Fruit fly (Drosophila melanogaster) whole organism, embryonic: ENCODE results near the gene AstC-R2.
A peak's percentile ranks its signal among the peaks of the same experiment; 100 is the strongest.

Source experiments
- CG1024 ChIP-seq: fragments of 200-800 bp; sonication (Bioruptor generic); IDR thresholded peaks from 2 replicates; pipeline ENCODE4 v1.3.6; 2022; ENCODE audit warnings: missing biosample characterization, missing genetic modification characterization
- CG10274 ChIP-seq: fragments of 200-800 bp; sonication (Bioruptor generic); optimal IDR thresholded peaks from 3 replicates; lab custom pipeline; 2017; ENCODE audit warnings: missing biosample characterization, mild to moderate bottlenecking, missing genetic modification characterization
- CG13424 ChIP-seq: fragments of 200-800 bp; sonication (Bioruptor generic); optimal IDR thresholded peaks from 2 replicates; lab custom pipeline; 2019; ENCODE audit warnings: missing biosample characterization, mild to moderate bottlenecking, missing genetic modification characterization, moderate library complexity
- CG13894 ChIP-seq: fragments of 200-800 bp; sonication (Bioruptor generic); optimal IDR thresholded peaks from 3 replicates; lab custom pipeline; 2018; ENCODE audit warnings: missing biosample characterization, mild to moderate bottlenecking, missing genetic modification characterization, moderate library complexity
- CG14014 ChIP-seq: fragments of 200-800 bp; sonication (Bioruptor generic); IDR thresholded peaks from 2 replicates; pipeline ENCODE4 v1.3.6; 2022; ENCODE audit warnings: missing biosample characterization, missing genetic modification characterization
- CG1603 ChIP-seq: fragments of 200-800 bp; sonication (Bioruptor generic); optimal IDR thresholded peaks from 2 replicates; lab custom pipeline; 2019; ENCODE audit warnings: missing biosample characterization, mild to moderate bottlenecking, missing genetic modification characterization, moderate library complexity
- CG1832 ChIP-seq: fragments of 200-800 bp; sonication (Bioruptor generic); optimal IDR thresholded peaks from 2 replicates; lab custom pipeline; 2017; ENCODE audit warnings: missing biosample characterization, mild to moderate bottlenecking, missing genetic modification characterization, inconsistent platforms
- CG2129 ChIP-seq: fragments of 200-800 bp; sonication (Bioruptor generic); IDR thresholded peaks from 2 replicates; pipeline ENCODE4 v1.3.6; 2022; ENCODE audit warnings: missing biosample characterization, missing genetic modification characterization; ENCODE audit not compliant: partially characterized antibody
- CG3065 ChIP-seq: fragments of 200-800 bp; sonication (Bioruptor generic); optimal IDR thresholded peaks from 2 replicates; lab custom pipeline; 2016; ENCODE audit warnings: missing biosample characterization, missing genetic modification characterization
- CG4328 ChIP-seq: fragments of 200-800 bp; sonication (Bioruptor generic); optimal IDR thresholded peaks from 3 replicates; lab custom pipeline; 2017; ENCODE audit warnings: missing biosample characterization, missing genetic modification reagents, missing genetic modification characterization
- CG4617 ChIP-seq: fragments of 200-800 bp; sonication (Bioruptor generic); optimal IDR thresholded peaks from 3 replicates; lab custom pipeline; 2016; ENCODE audit warnings: missing biosample characterization, missing genetic modification characterization, borderline replicate concordance
- CG4820 ChIP-seq: fragments of 200-800 bp; sonication (Bioruptor generic); optimal IDR thresholded peaks from 3 replicates; lab custom pipeline; 2016; ENCODE audit warnings: missing biosample characterization, missing genetic modification characterization
- CG4854 ChIP-seq: fragments of 200-800 bp; sonication (Bioruptor generic); optimal IDR thresholded peaks from 2 replicates; lab custom pipeline; 2016; ENCODE audit warnings: missing biosample characterization, missing genetic modification characterization, inconsistent platforms
- CG5180 ChIP-seq: fragments of 200-800 bp; sonication (Bioruptor generic); optimal IDR thresholded peaks from 3 replicates; lab custom pipeline; 2017; ENCODE audit warnings: missing biosample characterization, missing genetic modification characterization, mild to moderate bottlenecking, moderate library complexity, missing genetic modification reagents
- CG5953 ChIP-seq: fragments of 200-800 bp; sonication (Bioruptor generic); IDR thresholded peaks from 2 replicates; pipeline ENCODE4 v1.3.6; 2022; ENCODE audit warnings: missing biosample characterization, missing genetic modification characterization
- CG7271 ChIP-seq: fragments of 200-800 bp; sonication (Bioruptor generic); optimal IDR thresholded peaks from 2 replicates; lab custom pipeline; 2018; ENCODE audit warnings: missing biosample characterization, mild to moderate bottlenecking, missing genetic modification characterization, moderate library complexity
- CG7357 ChIP-seq: fragments of 200-800 bp; sonication (Bioruptor generic); IDR thresholded peaks from 3 replicates; pipeline ENCODE4 v1.3.6; 2022; ENCODE audit warnings: missing biosample characterization, missing genetic modification characterization
- CG8290 ChIP-seq, 3 experiments: fragments of 200-800 bp; sonication (Bioruptor generic); optimal IDR thresholded peaks; 2 replicates each; lab custom pipeline; 2016 to 2019; ENCODE audit warnings: missing biosample characterization in 3 of 3, missing genetic modification characterization in 3 of 3, mild to moderate bottlenecking in 2 of 3, moderate library complexity in 1 of 3
- Camta ChIP-seq: fragments of 200-800 bp; sonication (Bioruptor generic); optimal IDR thresholded peaks from 2 replicates; lab custom pipeline; 2016; ENCODE audit warnings: missing biosample characterization, missing genetic modification characterization
- D19B ChIP-seq: fragments of 200-800 bp; sonication (Bioruptor generic); optimal IDR thresholded peaks from 2 replicates; lab custom pipeline; 2017; ENCODE audit warnings: missing biosample characterization, mild to moderate bottlenecking, missing genetic modification characterization
- Dbx ChIP-seq: fragments of 200-800 bp; sonication (Bioruptor generic); IDR thresholded peaks from 3 replicates; pipeline ENCODE4 v1.3.6; 2022; ENCODE audit warnings: missing biosample characterization, missing genetic modification characterization
- Deaf1 ChIP-seq: fragments of 200-800 bp; optimal IDR thresholded peaks from 3 replicates; lab custom pipeline; 2019; ENCODE audit warnings: missing biosample characterization, mild to moderate bottlenecking, missing genetic modification characterization, moderate library complexity
- E2f1 ChIP-seq: fragments of 200-800 bp; sonication (Bioruptor generic); IDR thresholded peaks from 2 replicates; pipeline ENCODE4 v1.3.6; 2022; ENCODE audit warnings: missing biosample characterization, missing genetic modification characterization
- Ets65A ChIP-seq: fragments of 200-800 bp; sonication (Bioruptor generic); peaks from one replicate; lab custom pipeline; 2016; ENCODE audit warnings: missing biosample characterization, missing genetic modification characterization
- Gsc ChIP-seq: fragments of 200-800 bp; sonication (Bioruptor generic); IDR thresholded peaks from 2 replicates; pipeline ENCODE4 v1.3.6; 2022; ENCODE audit warnings: missing biosample characterization, missing genetic modification characterization
- Trl ChIP-seq, 3 experiments: fragments of >200 bp in 2 of 3; fragments of 200-800 bp in 1 of 3; sonication (Bioruptor generic) in 1 of 3; optimal IDR thresholded peaks; 2 replicates in 1 of 3; 3 replicates in 2 of 3; lab custom pipeline; 2016 to 2017; ENCODE audit warnings: missing biosample characterization in 1 of 3, missing genetic modification characterization in 1 of 3
- aop ChIP-seq: fragments of 200-800 bp; sonication (Bioruptor generic); IDR thresholded peaks from 2 replicates; pipeline ENCODE4 v1.3.6; 2022; ENCODE audit warnings: missing biosample characterization, missing genetic modification characterization
- ap ChIP-seq: fragments of 200-800 bp; sonication (Bioruptor generic); IDR thresholded peaks from 2 replicates; pipeline ENCODE4 v1.3.6; 2022; ENCODE audit warnings: missing biosample characterization, missing genetic modification characterization
- bowl ChIP-seq: fragments of 200-800 bp; sonication (Bioruptor generic); IDR thresholded peaks from 2 replicates; pipeline ENCODE4 v1.3.6; 2022; ENCODE audit warnings: missing biosample characterization, missing genetic modification characterization
- chinmo ChIP-seq: fragments of 200-800 bp; sonication (Bioruptor generic); IDR thresholded peaks from 4 replicates; pipeline ENCODE4 v1.3.6; 2022; ENCODE audit warnings: missing biosample characterization, missing genetic modification characterization; ENCODE audit not compliant: partially characterized antibody
- cwo ChIP-seq: fragments of 200-800 bp; sonication (Bioruptor generic); optimal IDR thresholded peaks from 3 replicates; lab custom pipeline; 2017; ENCODE audit warnings: missing biosample characterization, missing genetic modification characterization, mild to moderate bottlenecking, moderate library complexity, missing genetic modification reagents
- eve ChIP-seq, 2 experiments: fragments of >200 bp; optimal IDR thresholded peaks; 2 replicates each; lab custom pipeline; 2017; ENCODE audit warnings: missing biosample characterization in 2 of 2, missing genetic modification characterization in 2 of 2
- gsb-n ChIP-seq: fragments of 200-800 bp; sonication (Bioruptor generic); optimal IDR thresholded peaks from 3 replicates; lab custom pipeline; 2018; ENCODE audit warnings: missing biosample characterization, mild to moderate bottlenecking, missing genetic modification characterization
- jumu ChIP-seq: fragments of 200-800 bp; sonication (Bioruptor generic); optimal IDR thresholded peaks from 3 replicates; lab custom pipeline; 2016; ENCODE audit warnings: missing biosample characterization, missing genetic modification characterization
- maf-S ChIP-seq: fragments of 200-800 bp; sonication (Bioruptor generic); optimal IDR thresholded peaks from 2 replicates; lab custom pipeline; 2016; ENCODE audit warnings: missing biosample characterization, missing genetic modification characterization
- nau ChIP-seq: fragments of 200-800 bp; sonication (Bioruptor generic); optimal IDR thresholded peaks from 3 replicates; lab custom pipeline; 2017; ENCODE audit warnings: missing biosample characterization, mild to moderate bottlenecking, missing genetic modification characterization, missing genetic modification reagents
- sens ChIP-seq: fragments of 200-800 bp; sonication (Bioruptor generic); peaks from one replicate; lab custom pipeline; 2016; ENCODE audit warnings: missing biosample characterization, missing genetic modification characterization
- tx ChIP-seq: fragments of 200-800 bp; sonication (Bioruptor generic); optimal IDR thresholded peaks from 2 replicates; lab custom pipeline; 2016; ENCODE audit warnings: missing biosample characterization, missing genetic modification characterization
- wor ChIP-seq: fragments of 200-800 bp; sonication (Bioruptor generic); IDR thresholded peaks from 2 replicates; pipeline ENCODE4 v1.3.6; 2022; ENCODE audit warnings: missing biosample characterization, missing genetic modification characterization

Gene AstC-R2

dm6 chr3L:18502425-18502824, at the start of gene AstC-R2:
Gene AstC-R2 (minus strand): TSS chr3L:18502557.
- TF ChIP-seq CG3065 (GFP tag; lab: Kevin White, UChicago), result no peak
- TF ChIP-seq chinmo (GFP tag; lab: Robert Waterston, UW), result no peak
- TF ChIP-seq CG7271 (tag; lab: Kevin White, UChicago), result no peak
- no peak for TF ChIP-seq nau (GFP tag; lab: Kevin White, UChicago)
- TF ChIP-seq ap (GFP tag; lab: Robert Waterston, UW), result no peak
- TF ChIP-seq CG5953 (GFP tag; lab: Robert Waterston, UW), result no peak
- peak; percentile 59 for TF ChIP-seq CG13894 (tag; lab: Kevin White, UChicago)
- TF ChIP-seq CG1832 (GFP tag; lab: Kevin White, UChicago), result no peak
- no peak for TF ChIP-seq wor (GFP tag; lab: Robert Waterston, UW)
- no peak for TF ChIP-seq jumu (GFP tag; lab: Kevin White, UChicago)
- TF ChIP-seq Gsc, result no peak
- TF ChIP-seq CG4854 (GFP tag; lab: Kevin White, UChicago), result no peak
- TF ChIP-seq Ets65A (GFP tag; lab: Kevin White, UChicago), result peak; percentile 76
- TF ChIP-seq CG1024 (GFP tag; lab: Robert Waterston, UW), result no peak
- TF ChIP-seq aop (GFP tag; lab: Robert Waterston, UW), result no peak
- peak; percentile 55 for TF ChIP-seq CG5180 (GFP tag; lab: Kevin White, UChicago)
- TF ChIP-seq eve (GFP tag; optimal IDR thresholded peaks at IDR 0.05; lab: Kevin White, UChicago), result no peak
- TF ChIP-seq Deaf1 (tag; lab: Kevin White, UChicago), result peak; percentile 93
- TF ChIP-seq cwo, result no peak
- no peak for TF ChIP-seq CG8290 (GFP tag; optimal IDR thresholded peaks at IDR 0.05; lab: Kevin White, UChicago)
- no peak for TF ChIP-seq CG8290 (tag; optimal IDR thresholded peaks at IDR 0.05; lab: Kevin White, UChicago)
- TF ChIP-seq maf-S, result no peak
- TF ChIP-seq E2f1, result no peak
- TF ChIP-seq CG13424 (tag; lab: Kevin White, UChicago), result no peak
- TF ChIP-seq CG4328 (GFP tag; lab: Kevin White, UChicago), result no peak
- no peak for TF ChIP-seq CG4820
- no peak for TF ChIP-seq gsb-n
- TF ChIP-seq Dbx (GFP tag; lab: Robert Waterston, UW), result no peak
- TF ChIP-seq, all 482 proteins: peak for 4

dm6 chr3L:18539832-18540231, 37.5 kb upstream of the AstC-R2 start:
- TF ChIP-seq Trl (optimal IDR thresholded peaks at IDR 0.05; lab: Kevin White, UChicago) (peak; percentile 45 to 47), Trl (GFP tag; optimal IDR thresholded peaks at IDR 0.05; lab: Kevin White, UChicago) (no peak), Deaf1 (tag; lab: Kevin White, UChicago) (peak; percentile 50), CG5180 (GFP tag; lab: Kevin White, UChicago) (peak; percentile 94), CG10274 (GFP tag; lab: Kevin White, UChicago) (no peak), D19B (GFP tag; lab: Kevin White, UChicago) (no peak)
- TF ChIP-seq, all 482 proteins: peak for 3

- no peak for TF ChIP-seq CG4617 (GFP tag; lab: Kevin White, UChicago)
- no peak for TF ChIP-seq Camta (GFP tag; lab: Kevin White, UChicago)
- no peak for TF ChIP-seq CG2129 (GFP tag; lab: Robert Waterston, UW)
- no peak for TF ChIP-seq CG1603 (tag; lab: Kevin White, UChicago)
- TF ChIP-seq CG14014 (GFP tag; lab: Robert Waterston, UW), result no peak
- no peak for TF ChIP-seq sens (GFP tag; lab: Kevin White, UChicago)
- no peak for TF ChIP-seq CG7357 (GFP tag; lab: Robert Waterston, UW)
- TF ChIP-seq tx (GFP tag; lab: Kevin White, UChicago), result no peak
- no peak for TF ChIP-seq bowl (GFP tag; lab: Robert Waterston, UW)
Observed at dm6 chr3L:18526676-18527075, 24.3 kb upstream of the AstC-R2 start, which contains the start of gene CG32198. Gene CG32198 (plus strand): TSS chr3L:18526976.
